Comparison of ENCODE assay signal across 3 worm cellular contexts in genomic region chrIV:8893746-8894145, ce11.
TF ChIP-seq lines count a peak whose summit lies in the region.

rad-54.L2 (plus strand) TSS chrIV:8894077.

TF ChIP-seq in whole organism, L1 larva, 84 proteins besides CTCF, POLR2A, EP300 and RAD21 (continued from another document and continues in another):
- no peak for TF ChIP-seq hlh-4 (tag; optimal IDR thresholded peaks at IDR 0.05; lab: Kevin White, UChicago)
- TF ChIP-seq skn-1 (tag; optimal IDR thresholded peaks at IDR 0.05; lab: Kevin White, UChicago) = peak; percentile 78
- TF ChIP-seq nhr-237 (tag; optimal IDR thresholded peaks at IDR 0.05; lab: Kevin White, UChicago) = peak; percentile 26
- TF ChIP-seq hlh-17 (GFP tag; optimal IDR thresholded peaks at IDR 0.05; lab: Kevin White, UChicago; ENCODE audit: borderline replicate concordance) = no peak
- TF ChIP-seq nhr-19 (GFP tag; conservative IDR thresholded peaks at IDR 0.05; lab: Robert Waterston, UW) = no peak
- TF ChIP-seq xbp-1 (tag; optimal IDR thresholded peaks at IDR 0.05; lab: Kevin White, UChicago) = peak; percentile 8
- TF ChIP-seq lin-14 (GFP tag; optimal IDR thresholded peaks at IDR 0.05; lab: Kevin White, UChicago) = peak; percentile 76
- TF ChIP-seq zip-4 (GFP tag; optimal IDR thresholded peaks at IDR 0.05; lab: Kevin White, UChicago) = peak; percentile 39
- TF ChIP-seq ceh-90 (tag; optimal IDR thresholded peaks at IDR 0.05; lab: Kevin White, UChicago) = no peak
- TF ChIP-seq elt-2 (tag; optimal IDR thresholded peaks at IDR 0.05; lab: Kevin White, UChicago) = no peak
- no peak for TF ChIP-seq rnt-1 (tag; optimal IDR thresholded peaks at IDR 0.05; lab: Kevin White, UChicago)
- peak; percentile 10 for TF ChIP-seq nhr-77 (tag; optimal IDR thresholded peaks at IDR 0.05; lab: Kevin White, UChicago)
- TF ChIP-seq ceh-88 (GFP tag; IDR thresholded peaks at IDR 0.05; lab: Robert Waterston, UW) = no peak
- TF ChIP-seq dsc-1 (tag; optimal IDR thresholded peaks at IDR 0.05; lab: Kevin White, UChicago) = peak; percentile 57
- peak; percentile 79 for TF ChIP-seq fkh-8 (tag; optimal IDR thresholded peaks at IDR 0.05; lab: Kevin White, UChicago)
- peak; percentile 17 for TF ChIP-seq blmp-1 (tag; optimal IDR thresholded peaks at IDR 0.05; lab: Kevin White, UChicago)
- TF ChIP-seq nhr-90 (tag; optimal IDR thresholded peaks at IDR 0.05; lab: Kevin White, UChicago; ENCODE audit: poor library complexity) = peak; percentile 23
- TF ChIP-seq ceh-63 (GFP tag; optimal IDR thresholded peaks at IDR 0.05; lab: Kevin White, UChicago) = no peak
- no peak for TF ChIP-seq nhr-28 (tag; optimal IDR thresholded peaks at IDR 0.05; lab: Kevin White, UChicago)
- TF ChIP-seq alr-1 (tag; optimal IDR thresholded peaks at IDR 0.05; lab: Kevin White, UChicago; ENCODE audit: borderline replicate concordance) = no peak
- TF ChIP-seq lin-15B (tag; optimal IDR thresholded peaks at IDR 0.05; lab: Kevin White, UChicago) = peak; percentile 35
- TF ChIP-seq dpl-1 (GFP tag; optimal IDR thresholded peaks at IDR 0.05; lab: Kevin White, UChicago) = peak; percentile 43 to 63 (median 52)
- TF ChIP-seq unc-30 (tag; optimal IDR thresholded peaks at IDR 0.05; lab: Kevin White, UChicago) = no peak
- TF ChIP-seq pqm-1 (tag; optimal IDR thresholded peaks at IDR 0.05; lab: Kevin White, UChicago) = no peak
- TF ChIP-seq ztf-4 (tag; optimal IDR thresholded peaks at IDR 0.05; lab: Kevin White, UChicago) = no peak
- no peak for TF ChIP-seq aly-2 (tag; optimal IDR thresholded peaks at IDR 0.05; lab: Kevin White, UChicago)
- no peak for TF ChIP-seq vab-15 (tag; optimal IDR thresholded peaks at IDR 0.05; lab: Kevin White, UChicago)
- no peak for TF ChIP-seq ces-1 (GFP tag; optimal IDR thresholded peaks at IDR 0.05; lab: Kevin White, UChicago)
- TF ChIP-seq aha-1 (tag; optimal IDR thresholded peaks at IDR 0.05; lab: Kevin White, UChicago) = no peak
- TF ChIP-seq sup-37 (GFP tag; optimal IDR thresholded peaks at IDR 0.05; lab: Kevin White, UChicago) = no peak
- no peak for TF ChIP-seq unc-130 (tag; optimal IDR thresholded peaks at IDR 0.05; lab: Kevin White, UChicago)
- TF ChIP-seq irx-1 (tag; optimal IDR thresholded peaks at IDR 0.05; lab: Kevin White, UChicago) = peak; percentile 13
- TF ChIP-seq lsy-2 (tag; optimal IDR thresholded peaks at IDR 0.05; lab: Kevin White, UChicago) = peak; percentile 41 to 76
- peak; percentile 54 to 65 for TF ChIP-seq efl-1 (optimal IDR thresholded peaks at IDR 0.05; lab: Kevin White, UChicago)
- TF ChIP-seq efl-1 (GFP tag; optimal IDR thresholded peaks at IDR 0.05 in 1 of 2; lab: Kevin White, UChicago) = peak; percentile 65 to 93
- no peak for TF ChIP-seq isw-1 (GFP tag; IDR thresholded peaks at IDR 0.05; lab: Robert Waterston, UW)
- no peak for TF ChIP-seq grh-1 (GFP tag; IDR thresholded peaks at IDR 0.05; lab: Robert Waterston, UW)
- no peak for TF ChIP-seq lin-39 (tag; optimal IDR thresholded peaks at IDR 0.05; lab: Kevin White, UChicago)
- no peak for TF ChIP-seq lir-3 (tag; optimal IDR thresholded peaks at IDR 0.05; lab: Kevin White, UChicago; ENCODE audit: poor library complexity)
- TF ChIP-seq nhr-47 (tag; optimal IDR thresholded peaks at IDR 0.05; lab: Kevin White, UChicago) = peak; percentile 64
- TF ChIP-seq sptf-1 (tag; optimal IDR thresholded peaks at IDR 0.05; lab: Kevin White, UChicago) = no peak
- no peak for TF ChIP-seq zag-1 (tag; optimal IDR thresholded peaks at IDR 0.05; lab: Kevin White, UChicago)
- TF ChIP-seq snu-23 (GFP tag; optimal IDR thresholded peaks at IDR 0.05; lab: Kevin White, UChicago) = peak; percentile 64
- TF ChIP-seq fkh-10 (GFP tag; optimal IDR thresholded peaks at IDR 0.05; lab: Kevin White, UChicago) = no peak
- peak in 1 of 6 experiments; percentile 3 for TF ChIP-seq elt-3 (tag; optimal IDR thresholded peaks at IDR 0.05; lab: Kevin White, UChicago)

TF ChIP-seq in whole organism, L4 larva, 104 proteins besides CTCF, POLR2A, EP300 and RAD21 (continued from another document and continues in another):
- no peak for TF ChIP-seq attf-4 (tag; optimal IDR thresholded peaks at IDR 0.05; lab: Kevin White, UChicago)
- TF ChIP-seq gei-8 (GFP tag; optimal IDR thresholded peaks at IDR 0.05; lab: Kevin White, UChicago) = no peak
- TF ChIP-seq Y75B8A.6 (GFP tag; IDR thresholded peaks at IDR 0.05; lab: Robert Waterston, UW) = no peak
- TF ChIP-seq Y5F2A.4 (GFP tag; optimal IDR thresholded peaks at IDR 0.05; lab: Kevin White, UChicago) = no peak
- TF ChIP-seq skn-1 (tag; optimal IDR thresholded peaks at IDR 0.05; lab: Kevin White, UChicago) = no peak
- no peak for TF ChIP-seq ceh-28 (tag; optimal IDR thresholded peaks at IDR 0.05; lab: Kevin White, UChicago)
- no peak for TF ChIP-seq ztf-11 (tag; optimal IDR thresholded peaks at IDR 0.05; lab: Kevin White, UChicago)
- no peak for TF ChIP-seq nhr-25 (tag; optimal IDR thresholded peaks at IDR 0.05; lab: Kevin White, UChicago; ENCODE audit: borderline replicate concordance, insufficient read depth)
- no peak for TF ChIP-seq ceh-62 (tag; optimal IDR thresholded peaks at IDR 0.05; lab: Kevin White, UChicago)
- TF ChIP-seq fos-1 (tag; optimal IDR thresholded peaks at IDR 0.05; lab: Kevin White, UChicago) = no peak
- no peak for TF ChIP-seq daf-19 (GFP tag; conservative IDR thresholded peaks at IDR 0.05; lab: Robert Waterston, UW)
- TF ChIP-seq D1046.2 (GFP tag; IDR thresholded peaks at IDR 0.05; lab: Robert Waterston, UW) = no peak
- no peak for TF ChIP-seq nhr-10 (tag; optimal IDR thresholded peaks at IDR 0.05; lab: Kevin White, UChicago)
- no peak for TF ChIP-seq unc-39 (tag; optimal IDR thresholded peaks at IDR 0.05; lab: Kevin White, UChicago)
- TF ChIP-seq zip-11 (GFP tag; IDR thresholded peaks at IDR 0.05; lab: Robert Waterston, UW) = no peak
- no peak for TF ChIP-seq ceh-20 (GFP tag; IDR thresholded peaks at IDR 0.05; lab: Robert Waterston, UW)
- TF ChIP-seq nhr-11 (tag; optimal IDR thresholded peaks at IDR 0.05; lab: Kevin White, UChicago) = peak; percentile 8
- TF ChIP-seq unc-62 (GFP tag; optimal IDR thresholded peaks at IDR 0.05 in 1 of 2; lab: Kevin White, UChicago) = no peak
- TF ChIP-seq unc-62 (tag; optimal IDR thresholded peaks at IDR 0.05; lab: Kevin White, UChicago) = no peak
- TF ChIP-seq lin-38 (GFP tag; IDR thresholded peaks at IDR 0.05; lab: Robert Waterston, UW) = peak; percentile 87
- peak; percentile 76 for TF ChIP-seq mep-1 (tag; optimal IDR thresholded peaks at IDR 0.05; lab: Kevin White, UChicago)
- TF ChIP-seq aha-1 (tag; lab: Kevin White, UChicago) = no peak
- TF ChIP-seq hmg-1.1 (GFP tag; IDR thresholded peaks at IDR 0.05; lab: Robert Waterston, UW) = no peak
- TF ChIP-seq tag-97 (GFP tag; IDR thresholded peaks at IDR 0.05; lab: Robert Waterston, UW) = no peak
- no peak for TF ChIP-seq saeg-2 (GFP tag; IDR thresholded peaks at IDR 0.05; lab: Robert Waterston, UW)
- TF ChIP-seq unc-130 (GFP tag; optimal IDR thresholded peaks at IDR 0.05; lab: Kevin White, UChicago) = peak; percentile 24
- TF ChIP-seq nhr-76 (tag; optimal IDR thresholded peaks at IDR 0.05; lab: Kevin White, UChicago) = no peak
- TF ChIP-seq zfp-2 (tag; optimal IDR thresholded peaks at IDR 0.05; lab: Kevin White, UChicago) = no peak
- no peak for TF ChIP-seq ZK337.2 (GFP tag; IDR thresholded peaks at IDR 0.05; lab: Robert Waterston, UW)
- no peak for TF ChIP-seq tra-1 (GFP tag; IDR thresholded peaks at IDR 0.05; lab: Robert Waterston, UW)
- no peak for TF ChIP-seq duxl-1 (tag; optimal IDR thresholded peaks at IDR 0.05; lab: Kevin White, UChicago; ENCODE audit: poor library complexity)
- no peak for TF ChIP-seq zfp-3 (GFP tag; conservative IDR thresholded peaks at IDR 0.05; lab: Robert Waterston, UW)
- no peak for TF ChIP-seq zip-2 (tag; optimal IDR thresholded peaks at IDR 0.05; lab: Kevin White, UChicago)
- peak; percentile 12 for TF ChIP-seq pqm-1 (tag; optimal IDR thresholded peaks at IDR 0.05; lab: Kevin White, UChicago)
- TF ChIP-seq lin-13 (GFP tag; optimal IDR thresholded peaks at IDR 0.05; lab: Kevin White, UChicago) = peak; percentile 4
- TF ChIP-seq F49E8.2 (tag; optimal IDR thresholded peaks at IDR 0.05; lab: Kevin White, UChicago; ENCODE audit: borderline replicate concordance) = no peak
- no peak for TF ChIP-seq ceh-82 (tag; optimal IDR thresholded peaks at IDR 0.05; lab: Kevin White, UChicago)
- TF ChIP-seq ztf-7 (tag; optimal IDR thresholded peaks at IDR 0.05; lab: Kevin White, UChicago) = peak; percentile 5
- no peak for TF ChIP-seq jun-1 (tag; optimal IDR thresholded peaks at IDR 0.05; lab: Kevin White, UChicago)
- peak; percentile 59 for TF ChIP-seq nhr-28 (tag; optimal IDR thresholded peaks at IDR 0.05; lab: Kevin White, UChicago)
- no peak for TF ChIP-seq nhr-42 (GFP tag; IDR thresholded peaks at IDR 0.05; lab: Robert Waterston, UW)
- TF ChIP-seq spr-1 (tag; optimal IDR thresholded peaks at IDR 0.05; lab: Kevin White, UChicago) = no peak
- TF ChIP-seq nhr-41 (GFP tag; IDR thresholded peaks at IDR 0.05; lab: Robert Waterston, UW) = no peak
- no peak for TF ChIP-seq dmd-8 (GFP tag; IDR thresholded peaks at IDR 0.05; lab: Robert Waterston, UW)
- TF ChIP-seq daf-16 (GFP tag; optimal IDR thresholded peaks at IDR 0.05; lab: Kevin White, UChicago) = peak in 1 of 2 experiments; percentile 24
- peak; percentile 88 for TF ChIP-seq daf-16 (tag; optimal IDR thresholded peaks at IDR 0.05; lab: Kevin White, UChicago)
- TF ChIP-seq ceh-32 (tag; optimal IDR thresholded peaks at IDR 0.05; lab: Kevin White, UChicago; ENCODE audit: poor library complexity) = no peak
- TF ChIP-seq madf-5 (GFP tag; IDR thresholded peaks at IDR 0.05; lab: Robert Waterston, UW) = no peak
- TF ChIP-seq zag-1 (tag; optimal IDR thresholded peaks at IDR 0.05; lab: Kevin White, UChicago) = no peak
- no peak for TF ChIP-seq spr-3 (GFP tag; optimal IDR thresholded peaks at IDR 0.05; lab: Kevin White, UChicago)

TF ChIP-seq in whole organism, young adult, 124 proteins besides CTCF, POLR2A, EP300 and RAD21 (continued from another document):
- no peak for TF ChIP-seq F57C9.4 (tag; optimal IDR thresholded peaks at IDR 0.05; lab: Kevin White, UChicago)
- no peak for TF ChIP-seq F37B4.10 (GFP tag; IDR thresholded peaks at IDR 0.05; lab: Robert Waterston, UW)
- no peak for TF ChIP-seq F57A8.1 (GFP tag; optimal IDR thresholded peaks at IDR 0.05; lab: Kevin White, UChicago)
- peak; percentile 94 for TF ChIP-seq cebp-1 (GFP tag; IDR thresholded peaks at IDR 0.05; lab: Robert Waterston, UW)
- TF ChIP-seq cebp-1 (tag; optimal IDR thresholded peaks at IDR 0.05; lab: Kevin White, UChicago) = peak; percentile 97
- TF ChIP-seq ceh-100 (GFP tag; IDR thresholded peaks at IDR 0.05; lab: Robert Waterston, UW) = no peak
- TF ChIP-seq hlh-26 (GFP tag; conservative IDR thresholded peaks at IDR 0.05; lab: Robert Waterston, UW) = no peak
- TF ChIP-seq B0035.1 (tag; optimal IDR thresholded peaks at IDR 0.05; lab: Kevin White, UChicago) = no peak
- no peak for TF ChIP-seq dpff-1 (tag; optimal IDR thresholded peaks at IDR 0.05; lab: Kevin White, UChicago)
- TF ChIP-seq mcd-1 (GFP tag; IDR thresholded peaks at IDR 0.05; lab: Robert Waterston, UW) = peak; percentile 77
- no peak for TF ChIP-seq ceh-58 (GFP tag; IDR thresholded peaks at IDR 0.05; lab: Robert Waterston, UW)
- no peak for TF ChIP-seq akir-1 (GFP tag; optimal IDR thresholded peaks at IDR 0.05; lab: Kevin White, UChicago)
- TF ChIP-seq ama-1 (optimal IDR thresholded peaks at IDR 0.05; lab: Kevin White, UChicago) = no peak
- TF ChIP-seq ama-1 (GFP tag; optimal IDR thresholded peaks at IDR 0.05; lab: Kevin White, UChicago) = no peak
- no peak for TF ChIP-seq ets-4 (GFP tag; optimal IDR thresholded peaks at IDR 0.05; lab: Kevin White, UChicago)
- no peak for TF ChIP-seq lin-26 (GFP tag; IDR thresholded peaks at IDR 0.05; lab: Robert Waterston, UW)
- peak; percentile 65 for TF ChIP-seq ztf-18 (tag; optimal IDR thresholded peaks at IDR 0.05; lab: Kevin White, UChicago)
- no peak for TF ChIP-seq T07F8.4 (tag; optimal IDR thresholded peaks at IDR 0.05; lab: Kevin White, UChicago)
- TF ChIP-seq ceh-40 (GFP tag; IDR thresholded peaks at IDR 0.05; lab: Robert Waterston, UW) = no peak
- no peak for TF ChIP-seq ceh-79 (tag; optimal IDR thresholded peaks at IDR 0.05; lab: Kevin White, UChicago)
- 0 out of 2 replicates have a peak, but pooled peaks have one; percentile 14 for TF ChIP-seq dox-1 (GFP tag; IDR thresholded peaks at IDR 0.05; lab: Robert Waterston, UW)
- TF ChIP-seq die-1 (tag; optimal IDR thresholded peaks at IDR 0.05; lab: Kevin White, UChicago) = no peak
- no peak for TF ChIP-seq mxl-1 (tag; optimal IDR thresholded peaks at IDR 0.05; lab: Kevin White, UChicago)
- no peak for TF ChIP-seq xnd-1 (tag; optimal IDR thresholded peaks at IDR 0.05; lab: Kevin White, UChicago)
- no peak for TF ChIP-seq nhr-179 (tag; optimal IDR thresholded peaks at IDR 0.05; lab: Kevin White, UChicago)
- TF ChIP-seq let-526 (GFP tag; IDR thresholded peaks at IDR 0.05; lab: Robert Waterston, UW) = no peak
- TF ChIP-seq him-1 (tag; optimal IDR thresholded peaks at IDR 0.05; lab: Kevin White, UChicago) = no peak
- TF ChIP-seq nfyb-1 (GFP tag; IDR thresholded peaks at IDR 0.05; lab: Robert Waterston, UW) = peak; percentile 59; the same call in 1 of the 2 replicates
- no peak for TF ChIP-seq madf-8 (GFP tag; conservative IDR thresholded peaks at IDR 0.05; lab: Robert Waterston, UW)
- TF ChIP-seq ztf-3 (GFP tag; optimal IDR thresholded peaks at IDR 0.05; lab: Kevin White, UChicago) = no peak
- TF ChIP-seq somi-1 (GFP tag; optimal IDR thresholded peaks at IDR 0.05; lab: Kevin White, UChicago) = no peak
- TF ChIP-seq unc-130 (GFP tag; optimal IDR thresholded peaks at IDR 0.05; lab: Kevin White, UChicago) = no peak
- no peak for TF ChIP-seq B0019.2 (GFP tag; conservative IDR thresholded peaks at IDR 0.05; lab: Robert Waterston, UW)
- TF ChIP-seq ztf-26 (tag; optimal IDR thresholded peaks at IDR 0.05; lab: Kevin White, UChicago) = no peak
- no peak for TF ChIP-seq lsy-27 (tag; optimal IDR thresholded peaks at IDR 0.05; lab: Kevin White, UChicago; ENCODE audit: borderline replicate concordance, insufficient read depth)
- TF ChIP-seq lir-1 (GFP tag; conservative IDR thresholded peaks at IDR 0.05; lab: Robert Waterston, UW) = no peak
- no peak for TF ChIP-seq B0336.3 (GFP tag; IDR thresholded peaks at IDR 0.05; lab: Robert Waterston, UW)
- peak; percentile 48 for TF ChIP-seq lin-40 (tag; optimal IDR thresholded peaks at IDR 0.05; lab: Kevin White, UChicago)
- TF ChIP-seq ZK185.1 (tag; optimal IDR thresholded peaks at IDR 0.05; lab: Kevin White, UChicago; ENCODE audit: poor library complexity, severe bottlenecking) = no peak
- TF ChIP-seq chd-7 (tag; optimal IDR thresholded peaks at IDR 0.05; lab: Kevin White, UChicago) = no peak
- no peak for TF ChIP-seq nfya-2 (GFP tag; IDR thresholded peaks at IDR 0.05; lab: Robert Waterston, UW)
- no peak for TF ChIP-seq atf-7 (tag; optimal IDR thresholded peaks at IDR 0.05; lab: Kevin White, UChicago)
- TF ChIP-seq ztf-22 (GFP tag; optimal IDR thresholded peaks at IDR 0.05; lab: Kevin White, UChicago) = no peak
- no peak for TF ChIP-seq Y56A3A.18 (GFP tag; IDR thresholded peaks at IDR 0.05; lab: Robert Waterston, UW)
- TF ChIP-seq rpc-1 (optimal IDR thresholded peaks at IDR 0.05; lab: Kevin White, UChicago) = peak; percentile 15
- no peak for TF ChIP-seq rpc-1 (tag; optimal IDR thresholded peaks at IDR 0.05; lab: Kevin White, UChicago)
- no peak for TF ChIP-seq Y79H2A.3 (GFP tag; conservative IDR thresholded peaks at IDR 0.05; lab: Robert Waterston, UW)
- no peak for TF ChIP-seq nhr-120 (GFP tag; IDR thresholded peaks at IDR 0.05; lab: Robert Waterston, UW)
- TF ChIP-seq F39B2.1 (GFP tag; IDR thresholded peaks at IDR 0.05; lab: Robert Waterston, UW) = 0 out of 2 replicates have a peak, but pooled peaks have one; percentile 26
- no peak for TF ChIP-seq egrh-3 (GFP tag; IDR thresholded peaks at IDR 0.05; lab: Robert Waterston, UW)
- TF ChIP-seq hmg-1.2 (GFP tag; IDR thresholded peaks at IDR 0.05; lab: Robert Waterston, UW) = peak; percentile 69; the same call in 1 of the 2 replicates
- TF ChIP-seq K12H6.12 (tag; optimal IDR thresholded peaks at IDR 0.05; lab: Kevin White, UChicago) = no peak
